Fruit fly (Drosophila melanogaster) whole organism, embryonic: Measurements from ENCODE around the gene CG1213.
A peak's percentile ranks its signal among the peaks of the same experiment; 100 is the strongest.

Source experiments
- ase ChIP-seq: fragments of 200-800 bp; sonication (Bioruptor generic); IDR thresholded peaks from 3 replicates; pipeline ENCODE4 v1.3.6; 2022; ENCODE audit warnings: missing biosample characterization, missing genetic modification characterization
- cato ChIP-seq: fragments of 200-800 bp; sonication (Bioruptor generic); optimal IDR thresholded peaks from 2 replicates; lab custom pipeline; 2016; ENCODE audit warnings: missing biosample characterization, missing genetic modification characterization, borderline replicate concordance
- sens ChIP-seq: fragments of 200-800 bp; sonication (Bioruptor generic); peaks from one replicate; lab custom pipeline; 2016; ENCODE audit warnings: missing biosample characterization, missing genetic modification characterization

Gene CG1213

DNA sequence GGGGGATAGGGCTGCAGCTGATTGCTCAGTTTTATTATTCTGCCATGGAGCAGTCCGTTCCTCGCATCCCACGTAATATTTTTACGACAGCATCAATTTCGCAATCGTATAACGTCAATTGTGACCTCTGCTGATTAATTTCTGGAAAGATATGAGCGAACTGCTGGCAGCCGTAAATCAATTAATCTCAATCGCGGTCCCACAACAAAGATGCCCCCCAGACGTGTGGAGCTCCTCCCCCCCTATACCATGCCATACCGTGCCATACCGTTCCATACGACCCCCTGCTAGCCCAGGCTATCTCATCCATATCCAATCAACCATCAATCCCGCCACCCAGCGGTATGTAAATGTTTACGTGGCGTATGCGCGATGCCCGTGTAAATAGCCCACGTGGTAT is 40.3 kb downstream of the CG1213 start:
- 0 out of 3 replicates have a peak, but pooled peaks have one; percentile 23 for TF ChIP-seq ase
- TF ChIP-seq sens (GFP tag; lab: Kevin White, UChicago), result peak; percentile 10
- TF ChIP-seq cato (GFP tag; lab: Kevin White, UChicago), result no peak
